Worm (Caenorhabditis elegans) whole organism, L4 larva: ENCODE data around the gene Y75B8A.10.

Experiments
- D1046.2 ChIP-seq: fragments of 200-800 bp; sonication (Bioruptor generic); IDR thresholded peaks from 2 replicates; pipeline ENCODE4 v1.3.6; 2022; ENCODE audit warnings: missing genetic modification characterization, missing compliant biosample characterization
- F37D6.2 ChIP-seq: sonication (generic microtip); optimal IDR thresholded peaks from 2 replicates; lab custom pipeline; 2016; ENCODE audit warnings: mild to moderate bottlenecking, missing genetic modification characterization, missing compliant biosample characterization
- F49E8.2 ChIP-seq: sonication (generic microtip); optimal IDR thresholded peaks from 2 replicates; lab custom pipeline; 2016; ENCODE audit warnings: missing compliant biosample characterization, mild to moderate bottlenecking, missing genetic modification characterization, borderline replicate concordance
- Y105C5A.15 ChIP-seq: fragments of 200-800 bp; sonication (Bioruptor generic); IDR thresholded peaks from 2 replicates; pipeline ENCODE4 v1.3.6; 2022; ENCODE audit warnings: missing genetic modification characterization, missing compliant biosample characterization
- Y48G9A.11 ChIP-seq: fragments of 200-800 bp; sonication (Bioruptor generic); IDR thresholded peaks from 2 replicates; pipeline ENCODE4 v1.3.6; 2022; ENCODE audit warnings: missing genetic modification reagents, missing genetic modification characterization, missing compliant biosample characterization
- Y75B8A.6 ChIP-seq: fragments of 200-800 bp; sonication (Bioruptor generic); IDR thresholded peaks from 2 replicates; pipeline ENCODE4 v1.3.6; 2022; ENCODE audit warnings: missing genetic modification reagents, missing genetic modification characterization, missing compliant biosample characterization
- aha-1 ChIP-seq: fragments of 150-350 bp; peaks from one replicate; lab custom pipeline; 2014; ENCODE audit warnings: missing biosample characterization, missing genetic modification characterization
- aly-2 ChIP-seq: sonication (generic microtip); optimal IDR thresholded peaks from 2 replicates; lab custom pipeline; 2018; ENCODE audit warnings: missing biosample characterization, missing genetic modification characterization
- arid-1 ChIP-seq: fragments of 200-800 bp; sonication (Bioruptor generic); conservative IDR thresholded peaks from 2 replicates; pipeline ENCODE4 v1.3.6; 2022; ENCODE audit warnings: missing genetic modification reagents, missing genetic modification characterization, missing compliant biosample characterization
- ceh-62 ChIP-seq: sonication (generic microtip); optimal IDR thresholded peaks from 2 replicates; lab custom pipeline; 2017; ENCODE audit warnings: missing biosample characterization, missing genetic modification characterization
- ceh-82 ChIP-seq: sonication (generic microtip); optimal IDR thresholded peaks from 2 replicates; lab custom pipeline; 2017; ENCODE audit warnings: missing biosample characterization, missing genetic modification characterization
- daf-12 ChIP-seq: fragments of 150-350 bp; optimal IDR thresholded peaks from 2 replicates; lab custom pipeline; 2014; ENCODE audit warnings: missing biosample characterization, missing genetic modification reagents, missing genetic modification characterization
- daf-16 ChIP-seq, 3 experiments: sonication (generic microtip); optimal IDR thresholded peaks; 2 replicates each; lab custom pipeline; 2016 to 2017; ENCODE audit warnings: missing genetic modification characterization in 3 of 3, missing genetic modification reagents in 3 of 3, mild to moderate bottlenecking in 2 of 3, missing compliant biosample characterization in 2 of 3, missing biosample characterization in 1 of 3, moderate library complexity in 1 of 3
- daf-19 ChIP-seq: fragments of 200-800 bp; sonication (Bioruptor generic); conservative IDR thresholded peaks from 2 replicates; pipeline ENCODE4 v1.3.6; 2022; ENCODE audit warnings: missing genetic modification characterization, missing compliant biosample characterization
- daf-8 ChIP-seq: fragments of 200-800 bp; sonication (Bioruptor generic); IDR thresholded peaks from 2 replicates; pipeline ENCODE4 v1.3.6; 2022; ENCODE audit warnings: missing genetic modification characterization, missing compliant biosample characterization
- dmd-8 ChIP-seq: fragments of 200-800 bp; sonication (Bioruptor generic); IDR thresholded peaks from 2 replicates; pipeline ENCODE4 v1.3.6; 2022; ENCODE audit warnings: missing genetic modification characterization, missing compliant biosample characterization
- duxl-1 ChIP-seq: sonication (generic microtip); optimal IDR thresholded peaks from 2 replicates; lab custom pipeline; 2016; ENCODE audit warnings: mild to moderate bottlenecking, missing genetic modification characterization, moderate library complexity, missing compliant biosample characterization; ENCODE audit not compliant: poor library complexity
- fos-1 ChIP-seq: fragments of 150-350 bp; optimal IDR thresholded peaks from 2 replicates; lab custom pipeline; 2014; ENCODE audit warnings: missing biosample characterization, missing genetic modification characterization
- hmg-1.1 ChIP-seq: fragments of 200-800 bp; sonication (Bioruptor generic); IDR thresholded peaks from 2 replicates; pipeline ENCODE4 v1.3.6; 2022; ENCODE audit warnings: missing genetic modification reagents, missing genetic modification characterization, missing compliant biosample characterization
- lin-13 ChIP-seq: fragments of 150-350 bp; optimal IDR thresholded peaks from 2 replicates; lab custom pipeline; 2014; ENCODE audit warnings: missing biosample characterization, missing genetic modification reagents, missing genetic modification characterization
- lin-29 ChIP-seq: fragments of 200-800 bp; sonication (Bioruptor generic); IDR thresholded peaks from 2 replicates; pipeline ENCODE4 v1.3.6; 2022; ENCODE audit warnings: missing genetic modification reagents, missing genetic modification characterization, missing compliant biosample characterization
- lin-38 ChIP-seq: fragments of 200-800 bp; sonication (Bioruptor generic); IDR thresholded peaks from 2 replicates; pipeline ENCODE4 v1.3.6; 2022; ENCODE audit warnings: missing genetic modification reagents, missing genetic modification characterization, missing compliant biosample characterization
- lir-3 ChIP-seq: sonication (generic microtip); optimal IDR thresholded peaks from 2 replicates; lab custom pipeline; 2016; ENCODE audit warnings: mild to moderate bottlenecking, missing genetic modification characterization, missing compliant biosample characterization
- mes-2 ChIP-seq: sonication (generic microtip); optimal IDR thresholded peaks from 2 replicates; lab custom pipeline; 2016; ENCODE audit warnings: missing genotype, mild to moderate bottlenecking, missing genetic modification characterization, missing compliant biosample characterization; ENCODE audit not compliant: poor library complexity, severe bottlenecking
- mxl-3 ChIP-seq: fragments of 200-800 bp; sonication (Bioruptor generic); optimal IDR thresholded peaks from 2 replicates; lab custom pipeline; 2018; ENCODE audit warnings: mild to moderate bottlenecking, missing genetic modification characterization, missing compliant biosample characterization
- nhr-102 ChIP-seq: sonication (generic microtip); optimal IDR thresholded peaks from 2 replicates; lab custom pipeline; 2016; ENCODE audit warnings: mild to moderate bottlenecking, missing genetic modification characterization, moderate library complexity, missing compliant biosample characterization
- nhr-77 ChIP-seq: fragments of 150-350 bp; optimal IDR thresholded peaks from 2 replicates; lab custom pipeline; 2014; ENCODE audit warnings: missing biosample characterization, missing genetic modification characterization
- pha-4 ChIP-seq, 2 experiments: fragments of 150-350 bp in 1 of 2; fragments of 200-800 bp in 1 of 2; sonication (Bioruptor generic) in 1 of 2; IDR thresholded peaks in 1 of 2; optimal IDR thresholded peaks in 1 of 2; 2 replicates each; pipeline versions ENCODE4 v1.3.6 to Lab custom; 2014 to 2022; ENCODE audit warnings: missing genetic modification characterization in 2 of 2, missing genetic modification reagents in 2 of 2, missing biosample characterization in 1 of 2, missing compliant biosample characterization in 1 of 2
- php-3 ChIP-seq: fragments of 200-800 bp; sonication (Bioruptor generic); IDR thresholded peaks from 2 replicates; pipeline ENCODE4 v1.3.6; 2022; ENCODE audit warnings: missing genetic modification reagents, missing genetic modification characterization, missing compliant biosample characterization
- pqm-1 ChIP-seq: sonication (generic microtip); optimal IDR thresholded peaks from 2 replicates; lab custom pipeline; 2017; ENCODE audit warnings: missing biosample characterization, missing genetic modification characterization
- saeg-2 ChIP-seq: fragments of 200-800 bp; sonication (Bioruptor generic); IDR thresholded peaks from 2 replicates; pipeline ENCODE4 v1.3.6; 2022; ENCODE audit warnings: missing genetic modification reagents, missing genetic modification characterization, missing compliant biosample characterization
- sdz-12 ChIP-seq: fragments of 200-800 bp; sonication (Bioruptor generic); optimal IDR thresholded peaks from 2 replicates; lab custom pipeline; 2018; ENCODE audit warnings: mild to moderate bottlenecking, missing genetic modification characterization, missing compliant biosample characterization
- snpc-1.2 ChIP-seq: fragments of 200-800 bp; sonication (Bioruptor generic); IDR thresholded peaks from 2 replicates; pipeline ENCODE4 v1.3.6; 2022; ENCODE audit warnings: missing genetic modification reagents, missing genetic modification characterization, missing compliant biosample characterization
- snpc-4 ChIP-seq: fragments of 150-350 bp; optimal IDR thresholded peaks from 2 replicates; lab custom pipeline; 2014; ENCODE audit warnings: missing biosample characterization, missing genetic modification characterization
- tag-97 ChIP-seq: fragments of 200-800 bp; sonication (Bioruptor generic); IDR thresholded peaks from 2 replicates; pipeline ENCODE4 v1.3.6; 2022; ENCODE audit warnings: missing genetic modification characterization, missing compliant biosample characterization
- unc-130 ChIP-seq: sonication (generic microtip); optimal IDR thresholded peaks from 2 replicates; lab custom pipeline; 2016; ENCODE audit warnings: missing genetic modification reagents, missing genetic modification characterization, missing compliant biosample characterization
- zag-1 ChIP-seq: fragments of 150-350 bp; optimal IDR thresholded peaks from 2 replicates; lab custom pipeline; 2014; ENCODE audit warnings: missing biosample characterization, missing genetic modification characterization
- zip-11 ChIP-seq: fragments of 200-800 bp; sonication (Bioruptor generic); IDR thresholded peaks from 2 replicates; pipeline ENCODE4 v1.3.6; 2022; ENCODE audit warnings: missing genetic modification characterization, missing compliant biosample characterization
- zip-2 ChIP-seq: fragments of 150-350 bp; optimal IDR thresholded peaks from 2 replicates; lab custom pipeline; 2014; ENCODE audit warnings: missing biosample characterization, missing genetic modification characterization
- ztf-11 ChIP-seq: fragments of 150-350 bp; optimal IDR thresholded peaks from 2 replicates; lab custom pipeline; 2014; ENCODE audit warnings: missing biosample characterization, missing genetic modification characterization

Y75B8A.10 gene

ce11 chrIII:12226089-12226682, 43.4 kb upstream of the Y75B8A.10 start, which contains the start of the genes Y75B8A.18 and Y75B8A.19 (continued):
- TF ChIP-seq unc-130 (GFP tag; lab: Kevin White, UChicago) (no peak), Y75B8A.6 (GFP tag; lab: Robert Waterston, UW) (no peak), daf-19 (GFP tag; lab: Robert Waterston, UW) (no peak), hmg-1.1 (no peak), sdz-12 (GFP tag; lab: Kevin White, UChicago) (no peak), arid-1 (no peak), lin-29 (no peak), mes-2 (tag; lab: Kevin White, UChicago) (peak; percentile 78), dmd-8 (GFP tag; lab: Robert Waterston, UW) (no peak), ceh-62 (no peak), Y48G9A.11 (GFP tag; lab: Robert Waterston, UW) (no peak), aly-2 (tag; lab: Kevin White, UChicago) (no peak), D1046.2 (GFP tag; lab: Robert Waterston, UW) (no peak), Y105C5A.15 (GFP tag; lab: Robert Waterston, UW) (no peak), php-3 (GFP tag; lab: Robert Waterston, UW) (no peak), tag-97 (GFP tag; lab: Robert Waterston, UW) (no peak), nhr-102 (tag; lab: Kevin White, UChicago) (no peak), pqm-1 (tag; lab: Kevin White, UChicago) (no peak), zag-1 (tag; lab: Kevin White, UChicago) (no peak), aha-1 (tag; lab: Kevin White, UChicago) (no peak), daf-16 (GFP tag; optimal IDR thresholded peaks at IDR 0.05; lab: Kevin White, UChicago) (no peak), daf-16 (tag; optimal IDR thresholded peaks at IDR 0.05; lab: Kevin White, UChicago) (no peak), mxl-3 (no peak), snpc-4 (tag; lab: Kevin White, UChicago) (no peak)
- TF ChIP-seq, all 104 proteins: peak for 11

ce11 chrIII:12225234-12225633, 42.4 kb upstream of the Y75B8A.10 start, which contains the start of gene gmn-1:
Gene gmn-1, minus strand, starts transcription at chrIII:12225331.
- TF ChIP-seq snpc-1.2 (GFP tag; lab: Robert Waterston, UW) = 0 out of 2 replicates have a peak, but pooled peaks have one; percentile 42
- no peak for TF ChIP-seq nhr-77 (tag; lab: Kevin White, UChicago)
- TF ChIP-seq pha-4 (GFP tag; IDR thresholded peaks at IDR 0.05; lab: Robert Waterston, UW) = no peak
- TF ChIP-seq pha-4 (tag; optimal IDR thresholded peaks at IDR 0.05; lab: Kevin White, UChicago) = no peak
- TF ChIP-seq zip-11 (GFP tag; lab: Robert Waterston, UW) = no peak
- TF ChIP-seq saeg-2 = no peak
- no peak for TF ChIP-seq ztf-11
- TF ChIP-seq ceh-82 (tag; lab: Kevin White, UChicago) = no peak
- no peak for TF ChIP-seq pqm-1 (tag; lab: Kevin White, UChicago)
- TF ChIP-seq lin-38 (GFP tag; lab: Robert Waterston, UW) = peak; percentile 84
- no peak for TF ChIP-seq fos-1
- peak; percentile 1 for TF ChIP-seq mes-2 (tag; lab: Kevin White, UChicago)
- peak; percentile 5 for TF ChIP-seq unc-130 (GFP tag; lab: Kevin White, UChicago)
- TF ChIP-seq F49E8.2 (tag; lab: Kevin White, UChicago) = peak; percentile 41
- no peak for TF ChIP-seq duxl-1 (tag; lab: Kevin White, UChicago)
- TF ChIP-seq zip-2 (tag; lab: Kevin White, UChicago) = no peak
- peak; percentile 21 for TF ChIP-seq aha-1 (tag; lab: Kevin White, UChicago)
- no peak for TF ChIP-seq daf-8
- TF ChIP-seq lir-3 (tag; lab: Kevin White, UChicago) = no peak
- no peak for TF ChIP-seq lin-13 (GFP tag; lab: Kevin White, UChicago)
- no peak for TF ChIP-seq F37D6.2 (tag; lab: Kevin White, UChicago)
- no peak for TF ChIP-seq daf-12
